Worm (Caenorhabditis elegans) whole organism, L1 larva: ENCODE measurements around the gene T22B7.7.
A peak's percentile ranks its signal among the peaks of the same experiment; 100 is the strongest.

Experiments
- C16A3.4 ChIP-seq: fragments of 150-350 bp; optimal IDR thresholded peaks from 2 replicates; lab custom pipeline; 2014; ENCODE audit warnings: missing biosample characterization, missing genetic modification characterization
- F16B12.6 ChIP-seq: fragments of 150-350 bp; optimal IDR thresholded peaks from 2 replicates; lab custom pipeline; 2014; ENCODE audit warnings: missing biosample characterization, missing genetic modification characterization
- aha-1 ChIP-seq: fragments of 150-350 bp; optimal IDR thresholded peaks from 2 replicates; lab custom pipeline; 2014; ENCODE audit warnings: missing biosample characterization, missing genetic modification characterization
- alr-1 ChIP-seq: fragments of 200-800 bp; sonication (Bioruptor generic); optimal IDR thresholded peaks from 2 replicates; lab custom pipeline; 2018; ENCODE audit warnings: borderline replicate concordance, mild to moderate bottlenecking, missing genetic modification characterization, missing compliant biosample characterization
- ceh-82 ChIP-seq, 3 experiments: fragments of 150-350 bp in 1 of 3; sonication (generic microtip) in 2 of 3; optimal IDR thresholded peaks; 2 replicates each; lab custom pipeline; 2014 to 2017; ENCODE audit warnings: missing biosample characterization in 3 of 3, missing genetic modification characterization in 3 of 3
- ceh-88 ChIP-seq: fragments of 200-800 bp; sonication (Bioruptor generic); IDR thresholded peaks from 2 replicates; pipeline ENCODE4 v1.3.6; 2022; ENCODE audit warnings: missing genetic modification characterization, missing compliant biosample characterization
- ceh-90 ChIP-seq: sonication (generic microtip); optimal IDR thresholded peaks from 2 replicates; lab custom pipeline; 2016; ENCODE audit warnings: missing genetic modification characterization, missing compliant biosample characterization
- ces-1 ChIP-seq: fragments of 150-350 bp; optimal IDR thresholded peaks from 2 replicates; lab custom pipeline; 2014; ENCODE audit warnings: missing biosample characterization, missing genetic modification reagents, missing genetic modification characterization
- efl-1 ChIP-seq, 4 experiments: fragments of 150-350 bp; optimal IDR thresholded peaks in 3 of 4; peaks in 1 of 4; 1 replicate in 1 of 4; 2 replicates in 3 of 4; lab custom pipeline; 2014; ENCODE audit warnings: missing biosample characterization in 2 of 4, missing genetic modification characterization in 2 of 4, missing genetic modification reagents in 2 of 4
- efl-3 ChIP-seq: fragments of 200-800 bp; sonication (Bioruptor generic); optimal IDR thresholded peaks from 2 replicates; lab custom pipeline; 2018; ENCODE audit warnings: mild to moderate bottlenecking, missing genetic modification characterization, missing compliant biosample characterization
- egl-13 ChIP-seq: sonication (generic microtip); optimal IDR thresholded peaks from 2 replicates; lab custom pipeline; 2016; ENCODE audit warnings: missing genotype, missing genetic modification reagents, missing genetic modification characterization, missing compliant biosample characterization
- elt-2 ChIP-seq: sonication (generic microtip); optimal IDR thresholded peaks from 2 replicates; lab custom pipeline; 2016; ENCODE audit warnings: missing genetic modification characterization, mild to moderate bottlenecking, inconsistent platforms, missing compliant biosample characterization, missing genetic modification reagents
- ets-5 ChIP-seq: fragments of 200-800 bp; sonication (Bioruptor generic); IDR thresholded peaks from 2 replicates; pipeline ENCODE4 v1.3.6; 2022; ENCODE audit warnings: missing genetic modification characterization, missing compliant biosample characterization
- fkh-10 ChIP-seq: sonication (generic microtip); optimal IDR thresholded peaks from 2 replicates; lab custom pipeline; 2017; ENCODE audit warnings: missing biosample characterization, missing genetic modification reagents, missing genetic modification characterization
- fkh-8 ChIP-seq: sonication (generic microtip); optimal IDR thresholded peaks from 2 replicates; lab custom pipeline; 2016; ENCODE audit warnings: mild to moderate bottlenecking, missing genetic modification characterization, missing compliant biosample characterization
- fos-1 ChIP-seq: fragments of 150-350 bp; optimal IDR thresholded peaks from 2 replicates; lab custom pipeline; 2014; ENCODE audit warnings: missing biosample characterization, missing genetic modification characterization
- grh-1 ChIP-seq: fragments of 200-800 bp; sonication (Bioruptor generic); IDR thresholded peaks from 2 replicates; pipeline ENCODE4 v1.3.6; 2022; ENCODE audit warnings: missing genetic modification reagents, missing genetic modification characterization, missing compliant biosample characterization
- hlh-17 ChIP-seq: fragments of 200-800 bp; sonication (Bioruptor generic); optimal IDR thresholded peaks from 2 replicates; lab custom pipeline; 2018; ENCODE audit warnings: missing genetic modification characterization, mild to moderate bottlenecking, missing compliant biosample characterization, moderate library complexity, borderline replicate concordance
- hlh-4 ChIP-seq: sonication (generic microtip); optimal IDR thresholded peaks from 2 replicates; lab custom pipeline; 2016; ENCODE audit warnings: mild to moderate bottlenecking, missing genetic modification characterization, missing compliant biosample characterization
- isw-1 ChIP-seq: fragments of 200-800 bp; sonication (Bioruptor generic); IDR thresholded peaks from 2 replicates; pipeline ENCODE4 v1.3.6; 2022; ENCODE audit warnings: missing genetic modification characterization, missing compliant biosample characterization
- jun-1 ChIP-seq: fragments of 150-350 bp; optimal IDR thresholded peaks from 2 replicates; lab custom pipeline; 2014; ENCODE audit warnings: missing biosample characterization, missing genetic modification reagents, missing genetic modification characterization
- lin-13 ChIP-seq: fragments of 150-350 bp; optimal IDR thresholded peaks from 2 replicates; lab custom pipeline; 2014; ENCODE audit warnings: missing biosample characterization, missing genetic modification reagents, missing genetic modification characterization
- lin-14 ChIP-seq: fragments of 200-800 bp; sonication (Bioruptor generic); optimal IDR thresholded peaks from 2 replicates; lab custom pipeline; 2018; ENCODE audit warnings: mild to moderate bottlenecking, missing genetic modification characterization, moderate library complexity, missing compliant biosample characterization
- lin-35 ChIP-seq, 2 experiments: fragments of 150-350 bp; optimal IDR thresholded peaks; 2 replicates each; lab custom pipeline; 2014; ENCODE audit warnings: missing biosample characterization in 2 of 2, missing genetic modification characterization in 2 of 2, missing genetic modification reagents in 2 of 2
- lin-39 ChIP-seq: fragments of 150-350 bp; optimal IDR thresholded peaks from 2 replicates; lab custom pipeline; 2014; ENCODE audit warnings: missing biosample characterization, missing genetic modification reagents, missing genetic modification characterization
- lir-3 ChIP-seq: sonication (generic microtip); optimal IDR thresholded peaks from 2 replicates; lab custom pipeline; 2016; ENCODE audit warnings: mild to moderate bottlenecking, missing genetic modification characterization, moderate library complexity, missing compliant biosample characterization; ENCODE audit not compliant: poor library complexity
- mdl-1 ChIP-seq, 2 experiments: fragments of 150-350 bp; optimal IDR thresholded peaks; 2 replicates each; lab custom pipeline; 2014 to 2017; ENCODE audit warnings: missing biosample characterization in 2 of 2, missing genetic modification characterization in 2 of 2, inconsistent platforms in 1 of 2
- nhr-12 ChIP-seq: sonication (generic microtip); optimal IDR thresholded peaks from 2 replicates; lab custom pipeline; 2017; ENCODE audit warnings: missing biosample characterization, missing genetic modification characterization
- nhr-19 ChIP-seq: fragments of 200-800 bp; sonication (Bioruptor generic); conservative IDR thresholded peaks from 2 replicates; pipeline ENCODE4 v1.3.6; 2022; ENCODE audit warnings: missing genetic modification characterization, missing compliant biosample characterization
- nhr-20 ChIP-seq: sonication (generic microtip); optimal IDR thresholded peaks from 2 replicates; lab custom pipeline; 2016; ENCODE audit warnings: mild to moderate bottlenecking, missing genetic modification characterization, missing compliant biosample characterization
- nhr-237 ChIP-seq: fragments of 150-350 bp; optimal IDR thresholded peaks from 2 replicates; lab custom pipeline; 2014; ENCODE audit warnings: missing biosample characterization, missing genetic modification characterization
- nhr-28 ChIP-seq: fragments of 150-350 bp; optimal IDR thresholded peaks from 2 replicates; lab custom pipeline; 2014; ENCODE audit warnings: missing biosample characterization, missing genetic modification characterization
- nhr-47 ChIP-seq: sonication (generic microtip); optimal IDR thresholded peaks from 2 replicates; lab custom pipeline; 2016; ENCODE audit warnings: mild to moderate bottlenecking, missing genetic modification characterization, moderate library complexity, missing compliant biosample characterization
- nhr-71 ChIP-seq: sonication (generic microtip); optimal IDR thresholded peaks from 2 replicates; lab custom pipeline; 2016; ENCODE audit warnings: mild to moderate bottlenecking, missing genetic modification characterization, moderate library complexity, missing compliant biosample characterization
- nhr-76 ChIP-seq: sonication (generic microtip); optimal IDR thresholded peaks from 2 replicates; lab custom pipeline; 2017; ENCODE audit warnings: missing biosample characterization, missing genetic modification characterization
- nhr-77 ChIP-seq: fragments of 150-350 bp; optimal IDR thresholded peaks from 2 replicates; lab custom pipeline; 2014; ENCODE audit warnings: missing biosample characterization, missing genetic modification characterization
- nhr-85 ChIP-seq: sonication (generic microtip); peaks from one replicate; lab custom pipeline; 2016; ENCODE audit warnings: missing genetic modification characterization, inconsistent platforms, missing compliant biosample characterization
- nhr-90 ChIP-seq: sonication (generic microtip); optimal IDR thresholded peaks from 2 replicates; lab custom pipeline; 2016; ENCODE audit warnings: mild to moderate bottlenecking, missing genetic modification characterization, missing compliant biosample characterization; ENCODE audit not compliant: poor library complexity
- pag-3 ChIP-seq: sonication (generic microtip); optimal IDR thresholded peaks from 2 replicates; lab custom pipeline; 2017; ENCODE audit warnings: missing genetic modification characterization, mild to moderate bottlenecking, missing compliant biosample characterization, antibody characterized with exemption, borderline replicate concordance; ENCODE audit not compliant: insufficient read depth
- pqm-1 ChIP-seq: sonication (generic microtip); optimal IDR thresholded peaks from 3 replicates; lab custom pipeline; 2017; ENCODE audit warnings: missing biosample characterization, missing genetic modification characterization
- snpc-4 ChIP-seq: fragments of 150-350 bp; optimal IDR thresholded peaks from 2 replicates; lab custom pipeline; 2014; ENCODE audit warnings: missing biosample characterization, missing genetic modification characterization
- snu-23 ChIP-seq: sonication (generic microtip); optimal IDR thresholded peaks from 2 replicates; lab custom pipeline; 2016; ENCODE audit warnings: missing genetic modification characterization, missing compliant biosample characterization
- sox-4 ChIP-seq: sonication (generic microtip); optimal IDR thresholded peaks from 2 replicates; lab custom pipeline; 2016; ENCODE audit warnings: missing genetic modification characterization, missing compliant biosample characterization
- sptf-1 ChIP-seq: fragments of 150-350 bp; optimal IDR thresholded peaks from 2 replicates; lab custom pipeline; 2014; ENCODE audit warnings: missing biosample characterization, missing genetic modification characterization
- swsn-7 ChIP-seq: sonication (generic microtip); optimal IDR thresholded peaks from 2 replicates; lab custom pipeline; 2016; ENCODE audit warnings: missing genetic modification characterization, missing compliant biosample characterization
- tbx-2 ChIP-seq: sonication (generic microtip); optimal IDR thresholded peaks from 2 replicates; lab custom pipeline; 2016; ENCODE audit warnings: missing genetic modification characterization, missing compliant biosample characterization
- unc-130 ChIP-seq: fragments of 150-350 bp; optimal IDR thresholded peaks from 2 replicates; lab custom pipeline; 2017; ENCODE audit warnings: missing biosample characterization, missing genetic modification characterization, inconsistent platforms
- unc-30 ChIP-seq: sonication (generic microtip); optimal IDR thresholded peaks from 2 replicates; lab custom pipeline; 2017; ENCODE audit warnings: missing biosample characterization, missing genetic modification characterization
- unc-62 ChIP-seq: fragments of 150-350 bp; optimal IDR thresholded peaks from 2 replicates; lab custom pipeline; 2014; ENCODE audit warnings: missing biosample characterization, missing genetic modification reagents, missing genetic modification characterization
- xbp-1 ChIP-seq: sonication (generic microtip); optimal IDR thresholded peaks from 2 replicates; lab custom pipeline; 2016; ENCODE audit warnings: missing genetic modification characterization, missing compliant biosample characterization
- zag-1 ChIP-seq: fragments of 150-350 bp; optimal IDR thresholded peaks from 2 replicates; lab custom pipeline; 2014; ENCODE audit warnings: missing biosample characterization, missing genetic modification characterization
- zip-4 ChIP-seq: fragments of 200-800 bp; sonication (Bioruptor generic); optimal IDR thresholded peaks from 2 replicates; lab custom pipeline; 2018; ENCODE audit warnings: mild to moderate bottlenecking, missing genetic modification characterization, moderate library complexity, missing compliant biosample characterization
- ztf-11 ChIP-seq, 2 experiments: sonication (generic microtip); optimal IDR thresholded peaks; 2 replicates each; lab custom pipeline; 2016 to 2017; ENCODE audit warnings: missing genetic modification characterization in 2 of 2, missing biosample characterization in 1 of 2, missing compliant biosample characterization in 1 of 2

The T22B7.7 gene

ce11 chrX:5603338-5603816 is 50.5 kb downstream of the T22B7.7 start, which contains the start of gene F14D12.1 (continued):
- TF ChIP-seq ces-1 (GFP tag; lab: Kevin White, UChicago) (no peak), swsn-7 (tag; lab: Kevin White, UChicago) (no peak), nhr-20 (tag; lab: Kevin White, UChicago) (peak; percentile 70), xbp-1 (no peak), lir-3 (tag; lab: Kevin White, UChicago) (no peak), efl-1 (optimal IDR thresholded peaks at IDR 0.05; lab: Kevin White, UChicago) (no peak), efl-1 (GFP tag; optimal IDR thresholded peaks at IDR 0.05 in 1 of 2; lab: Kevin White, UChicago) (no peak), F16B12.6 (tag; lab: Kevin White, UChicago) (no peak), nhr-85 (tag; lab: Kevin White, UChicago) (peak; percentile 94), nhr-12 (tag; lab: Kevin White, UChicago) (no peak), efl-3 (GFP tag; lab: Kevin White, UChicago) (no peak), nhr-47 (no peak), aha-1 (tag; lab: Kevin White, UChicago) (no peak), egl-13 (tag; lab: Kevin White, UChicago) (no peak), ceh-82 (tag; optimal IDR thresholded peaks at IDR 0.05; lab: Kevin White, UChicago) (no peak), pag-3 (tag; lab: Kevin White, UChicago) (no peak), unc-62 (GFP tag; lab: Kevin White, UChicago) (no peak), nhr-237 (tag; lab: Kevin White, UChicago) (no peak), lin-13 (GFP tag; lab: Kevin White, UChicago) (no peak), hlh-17 (GFP tag; lab: Kevin White, UChicago) (no peak), zag-1 (tag; lab: Kevin White, UChicago) (no peak), C16A3.4 (tag; lab: Kevin White, UChicago) (no peak), ceh-90 (tag; lab: Kevin White, UChicago) (no peak), fkh-8 (tag; lab: Kevin White, UChicago) (no peak), mdl-1 (tag; optimal IDR thresholded peaks at IDR 0.05; lab: Kevin White, UChicago) (peak in 1 of 2 experiments; percentile 40), nhr-19 (GFP tag; lab: Robert Waterston, UW) (peak; percentile 40), fos-1 (no peak), grh-1 (0 out of 2 replicates have a peak, but pooled peaks have one; percentile 30), ets-5 (GFP tag; lab: Robert Waterston, UW) (no peak), ztf-11 (tag; optimal IDR thresholded peaks at IDR 0.05; lab: Kevin White, UChicago) (no peak), alr-1 (no peak), fkh-10 (GFP tag; lab: Kevin White, UChicago) (no peak), snpc-4 (tag; lab: Kevin White, UChicago) (no peak), nhr-76 (tag; lab: Kevin White, UChicago) (no peak), jun-1 (tag; lab: Kevin White, UChicago) (no peak), ceh-88 (no peak), unc-130 (tag; lab: Kevin White, UChicago) (peak; percentile 20), elt-2 (no peak), sox-4 (tag; lab: Kevin White, UChicago) (no peak), lin-14 (GFP tag; lab: Kevin White, UChicago) (peak; percentile 69), sptf-1 (no peak), pqm-1 (tag; lab: Kevin White, UChicago) (no peak), nhr-77 (tag; lab: Kevin White, UChicago) (no peak), hlh-4 (tag; lab: Kevin White, UChicago) (no peak), tbx-2 (tag; lab: Kevin White, UChicago) (peak; percentile 29), nhr-28 (tag; lab: Kevin White, UChicago) (no peak), lin-39 (no peak), zip-4 (GFP tag; lab: Kevin White, UChicago) (no peak), isw-1 (GFP tag; lab: Robert Waterston, UW) (no peak), unc-30 (tag; lab: Kevin White, UChicago) (no peak), lin-35 (GFP tag; optimal IDR thresholded peaks at IDR 0.05; lab: Kevin White, UChicago) (peak in 1 of 2 experiments; percentile 49), nhr-71 (tag; lab: Kevin White, UChicago) (peak; percentile 59), snu-23 (peak; percentile 52), nhr-90 (tag; lab: Kevin White, UChicago) (peak; percentile 50)
